Fruit fly (Drosophila melanogaster) whole organism, embryonic: ENCODE results near the gene chic.

ENCODE experiments used
- CG11398 ChIP-seq: fragments of 200-800 bp; sonication (Bioruptor generic); optimal IDR thresholded peaks from 2 replicates; lab custom pipeline; 2016; ENCODE audit warnings: missing biosample characterization, missing genetic modification characterization
- CG12104 ChIP-seq: fragments of 200-800 bp; sonication (Bioruptor generic); optimal IDR thresholded peaks from 3 replicates; lab custom pipeline; 2016; ENCODE audit warnings: missing biosample characterization, missing genetic modification characterization
- CG13424 ChIP-seq: fragments of 200-800 bp; sonication (Bioruptor generic); optimal IDR thresholded peaks from 2 replicates; lab custom pipeline; 2019; ENCODE audit warnings: missing biosample characterization, mild to moderate bottlenecking, missing genetic modification characterization, moderate library complexity
- CG13624 ChIP-seq: fragments of 200-800 bp; sonication (Bioruptor generic); optimal IDR thresholded peaks from 2 replicates; lab custom pipeline; 2016; ENCODE audit warnings: missing biosample characterization, missing genetic modification characterization
- CG14710 ChIP-seq: fragments of 200-800 bp; sonication (Bioruptor generic); optimal IDR thresholded peaks from 3 replicates; lab custom pipeline; 2019; ENCODE audit warnings: missing biosample characterization, mild to moderate bottlenecking, missing genetic modification characterization, moderate library complexity
- CG17802 ChIP-seq: fragments of 200-800 bp; sonication (Bioruptor generic); optimal IDR thresholded peaks from 2 replicates; lab custom pipeline; 2018; ENCODE audit warnings: missing biosample characterization, mild to moderate bottlenecking, missing genetic modification characterization, moderate library complexity
- CG18011 ChIP-seq: fragments of 200-800 bp; sonication (Bioruptor generic); optimal IDR thresholded peaks from 2 replicates; lab custom pipeline; 2017; ENCODE audit warnings: missing biosample characterization, missing genetic modification characterization, mild to moderate bottlenecking, moderate library complexity, missing genotype
- CG1832 ChIP-seq: fragments of 200-800 bp; sonication (Bioruptor generic); optimal IDR thresholded peaks from 2 replicates; lab custom pipeline; 2017; ENCODE audit warnings: missing biosample characterization, mild to moderate bottlenecking, missing genetic modification characterization, inconsistent platforms
- CG30020 ChIP-seq: fragments of 200-800 bp; optimal IDR thresholded peaks from 2 replicates; lab custom pipeline; 2019; ENCODE audit warnings: missing biosample characterization, mild to moderate bottlenecking, missing genetic modification characterization, moderate library complexity
- CG3281 ChIP-seq: fragments of 200-800 bp; sonication (Bioruptor generic); optimal IDR thresholded peaks from 3 replicates; lab custom pipeline; 2017; ENCODE audit warnings: missing biosample characterization, mild to moderate bottlenecking, missing genetic modification characterization
- CG34376 ChIP-seq: fragments of 200-800 bp; sonication (Bioruptor generic); optimal IDR thresholded peaks from 2 replicates; lab custom pipeline; 2018; ENCODE audit warnings: missing biosample characterization, mild to moderate bottlenecking, missing genetic modification characterization
- CG4404 ChIP-seq: fragments of 200-800 bp; sonication (Bioruptor generic); IDR thresholded peaks from 2 replicates; pipeline ENCODE4 v1.3.6; 2022; ENCODE audit warnings: missing biosample characterization, missing genetic modification characterization
- CG5953 ChIP-seq: fragments of 200-800 bp; sonication (Bioruptor generic); IDR thresholded peaks from 2 replicates; pipeline ENCODE4 v1.3.6; 2022; ENCODE audit warnings: missing biosample characterization, missing genetic modification characterization
- CG6765 ChIP-seq: fragments of 200-800 bp; sonication (Bioruptor generic); optimal IDR thresholded peaks from 3 replicates; lab custom pipeline; 2017; ENCODE audit warnings: missing biosample characterization, mild to moderate bottlenecking, missing genetic modification characterization
- CG8924 ChIP-seq: fragments of 200-800 bp; optimal IDR thresholded peaks from 3 replicates; lab custom pipeline; 2019; ENCODE audit warnings: missing biosample characterization, mild to moderate bottlenecking, missing genetic modification characterization, moderate library complexity
- CG9817 ChIP-seq: fragments of 200-800 bp; sonication (Bioruptor generic); optimal IDR thresholded peaks from 2 replicates; lab custom pipeline; 2018; ENCODE audit warnings: missing biosample characterization, mild to moderate bottlenecking, missing genetic modification characterization, moderate library complexity
- D ChIP-seq, 2 experiments: fragments of 200-800 bp in 1 of 2; fragments of >200 bp in 1 of 2; sonication (Bioruptor generic) in 1 of 2; optimal IDR thresholded peaks; 2 replicates in 1 of 2; 3 replicates in 1 of 2; lab custom pipeline; 2017; ENCODE audit warnings: mild to moderate bottlenecking in 1 of 2, missing biosample characterization in 1 of 2, missing genetic modification characterization in 1 of 2, missing genetic modification reagents in 1 of 2
- D19A ChIP-seq: fragments of 200-800 bp; optimal IDR thresholded peaks from 3 replicates; lab custom pipeline; 2019; ENCODE audit warnings: missing biosample characterization, mild to moderate bottlenecking, missing genetic modification characterization, moderate library complexity
- Deaf1 ChIP-seq: fragments of 200-800 bp; optimal IDR thresholded peaks from 3 replicates; lab custom pipeline; 2019; ENCODE audit warnings: missing biosample characterization, mild to moderate bottlenecking, missing genetic modification characterization, moderate library complexity
- E2f2 ChIP-seq: fragments of 200-800 bp; sonication (Bioruptor generic); IDR thresholded peaks from 2 replicates; pipeline ENCODE4 v1.3.6; 2022; ENCODE audit warnings: missing biosample characterization, missing genetic modification characterization
- Hand ChIP-seq: fragments of 200-800 bp; sonication (Bioruptor generic); optimal IDR thresholded peaks from 2 replicates; lab custom pipeline; 2017; ENCODE audit warnings: mild to moderate bottlenecking, missing biosample characterization, missing genetic modification reagents, missing genetic modification characterization
- Hey ChIP-seq: fragments of 200-800 bp; sonication (Bioruptor generic); optimal IDR thresholded peaks from 3 replicates; lab custom pipeline; 2018; ENCODE audit warnings: missing biosample characterization, mild to moderate bottlenecking, missing genetic modification characterization
- Hr3 ChIP-seq: fragments of 200-800 bp; sonication (Bioruptor generic); optimal IDR thresholded peaks from 3 replicates; lab custom pipeline; 2016; ENCODE audit warnings: missing biosample characterization, missing genetic modification characterization
- Max ChIP-seq: fragments of 200-800 bp; sonication (Bioruptor generic); optimal IDR thresholded peaks from 2 replicates; lab custom pipeline; 2016; ENCODE audit warnings: missing biosample characterization, mild to moderate bottlenecking, missing genetic modification characterization
- Med ChIP-seq: fragments of 200-800 bp; sonication (Bioruptor generic); peaks from one replicate; lab custom pipeline; 2016; ENCODE audit warnings: missing biosample characterization, missing genetic modification characterization, mild to moderate bottlenecking, inconsistent platforms, moderate library complexity
- NC2β ChIP-seq: fragments of 200-800 bp; sonication (Bioruptor generic); optimal IDR thresholded peaks from 2 replicates; lab custom pipeline; 2016; ENCODE audit warnings: missing biosample characterization, missing genetic modification characterization
- TFAM ChIP-seq: fragments of 200-800 bp; sonication (Bioruptor generic); optimal IDR thresholded peaks from 2 replicates; lab custom pipeline; 2017; ENCODE audit warnings: missing biosample characterization, missing genetic modification characterization, inconsistent platforms
- Trl ChIP-seq, 3 experiments: fragments of >200 bp in 2 of 3; fragments of 200-800 bp in 1 of 3; sonication (Bioruptor generic) in 1 of 3; optimal IDR thresholded peaks; 2 replicates in 1 of 3; 3 replicates in 2 of 3; lab custom pipeline; 2016 to 2017; ENCODE audit warnings: missing biosample characterization in 1 of 3, missing genetic modification characterization in 1 of 3
- al ChIP-seq: fragments of 200-800 bp; sonication (Bioruptor generic); IDR thresholded peaks from 2 replicates; pipeline ENCODE4 v1.3.6; 2022; ENCODE audit warnings: missing biosample characterization, missing genetic modification characterization
- cato ChIP-seq: fragments of 200-800 bp; sonication (Bioruptor generic); optimal IDR thresholded peaks from 2 replicates; lab custom pipeline; 2016; ENCODE audit warnings: missing biosample characterization, missing genetic modification characterization, borderline replicate concordance
- chn ChIP-seq: fragments of 200-800 bp; sonication (Bioruptor generic); optimal IDR thresholded peaks from 2 replicates; lab custom pipeline; 2016; ENCODE audit warnings: missing biosample characterization, missing genetic modification characterization
- dati ChIP-seq: fragments of 200-800 bp; sonication (Bioruptor generic); IDR thresholded peaks from 2 replicates; pipeline ENCODE4 v1.3.6; 2022; ENCODE audit warnings: missing biosample characterization, missing genetic modification characterization
- fu2 ChIP-seq: fragments of 200-800 bp; sonication (Bioruptor generic); optimal IDR thresholded peaks from 2 replicates; lab custom pipeline; 2016; ENCODE audit warnings: missing biosample characterization, missing genetic modification characterization
- jigr1 ChIP-seq: fragments of 200-800 bp; sonication (Bioruptor generic); IDR thresholded peaks from 3 replicates; pipeline ENCODE4 v1.3.6; 2022; ENCODE audit warnings: missing biosample characterization, missing genetic modification characterization
- lilli ChIP-seq: fragments of 200-800 bp; sonication (Bioruptor generic); optimal IDR thresholded peaks from 3 replicates; lab custom pipeline; 2016; ENCODE audit warnings: missing biosample characterization, missing genetic modification characterization
- nerfin-1 ChIP-seq: fragments of 200-800 bp; sonication (Bioruptor generic); optimal IDR thresholded peaks from 3 replicates; lab custom pipeline; 2019; ENCODE audit warnings: missing biosample characterization, mild to moderate bottlenecking, missing genetic modification characterization, moderate library complexity
- peb ChIP-seq: fragments of 200-800 bp; sonication (Bioruptor generic); IDR thresholded peaks from 2 replicates; pipeline ENCODE4 v1.3.6; 2022; ENCODE audit warnings: missing biosample characterization, missing genetic modification characterization
- pita ChIP-seq: fragments of 200-800 bp; sonication (Bioruptor generic); optimal IDR thresholded peaks from 2 replicates; lab custom pipeline; 2017; ENCODE audit warnings: missing biosample characterization, mild to moderate bottlenecking, missing genetic modification characterization
- rib ChIP-seq: fragments of 200-800 bp; sonication (Bioruptor generic); IDR thresholded peaks from 2 replicates; pipeline ENCODE4 v1.3.6; 2022; ENCODE audit warnings: missing biosample characterization, missing genetic modification characterization
- stc ChIP-seq: fragments of 200-800 bp; sonication (Bioruptor generic); IDR thresholded peaks from 2 replicates; pipeline ENCODE4 v1.3.6; 2022; ENCODE audit warnings: missing biosample characterization, missing genetic modification characterization
- stwl ChIP-seq: fragments of 200-800 bp; sonication (Bioruptor generic); optimal IDR thresholded peaks from 3 replicates; lab custom pipeline; 2018; ENCODE audit warnings: missing biosample characterization, mild to moderate bottlenecking, missing genetic modification characterization, moderate library complexity
- tap ChIP-seq: fragments of 200-800 bp; optimal IDR thresholded peaks from 3 replicates; lab custom pipeline; 2019; ENCODE audit warnings: missing biosample characterization, mild to moderate bottlenecking, missing genetic modification characterization, moderate library complexity
- tll ChIP-seq, 2 experiments: fragments of 200-800 bp in 1 of 2; fragments of >200 bp in 1 of 2; sonication (Bioruptor generic) in 1 of 2; optimal IDR thresholded peaks; 2 replicates each; lab custom pipeline; 2017 to 2019; ENCODE audit warnings: missing biosample characterization in 2 of 2, missing genetic modification characterization in 2 of 2, mild to moderate bottlenecking in 1 of 2, moderate library complexity in 1 of 2
- twi ChIP-seq: fragments of 200-800 bp; optimal IDR thresholded peaks from 2 replicates; lab custom pipeline; 2019; ENCODE audit warnings: missing biosample characterization, mild to moderate bottlenecking, missing genetic modification characterization, moderate library complexity
- unc-4 ChIP-seq: fragments of 200-800 bp; sonication (Bioruptor generic); IDR thresholded peaks from 2 replicates; pipeline ENCODE4 v1.3.6; 2022; ENCODE audit warnings: missing biosample characterization, missing genetic modification characterization; ENCODE audit not compliant: partially characterized antibody

Gene chic

dm6 chr2L:5978333-5979054 is 2.3 kb downstream of the chic start (continued):
- peak in 1 of 2 experiments; percentile 4 for TF ChIP-seq tll (GFP tag; optimal IDR thresholded peaks at IDR 0.05; lab: Kevin White, UChicago)
- TF ChIP-seq stc (GFP tag; lab: Robert Waterston, UW) = no peak
- TF ChIP-seq E2f2 (GFP tag; lab: Robert Waterston, UW) = no peak
- no peak for TF ChIP-seq rib (GFP tag; lab: Robert Waterston, UW)
- peak; percentile 55 for TF ChIP-seq chn
- TF ChIP-seq Hr3 = no peak
- TF ChIP-seq CG12104 (GFP tag; lab: Kevin White, UChicago) = no peak
- TF ChIP-seq Hey = peak; percentile 2
- TF ChIP-seq D19A = no peak
- TF ChIP-seq CG13424 (tag; lab: Kevin White, UChicago) = no peak
- peak; percentile 22 for TF ChIP-seq CG14710 (tag; lab: Kevin White, UChicago)
- TF ChIP-seq stwl (tag; lab: Kevin White, UChicago) = peak; percentile 2
- no peak for TF ChIP-seq CG5953 (GFP tag; lab: Robert Waterston, UW)
- no peak for TF ChIP-seq CG13624 (GFP tag; lab: Kevin White, UChicago)
- TF ChIP-seq lilli (GFP tag; lab: Kevin White, UChicago) = no peak
- peak; percentile 62 for TF ChIP-seq Med (GFP tag; lab: Kevin White, UChicago)
- TF ChIP-seq CG11398 (GFP tag; lab: Kevin White, UChicago) = no peak

dm6 chr2L:5977729-5978078 is 3.1 kb downstream of the chic start:
- peak; percentile 27 to 80 for TF ChIP-seq Trl (optimal IDR thresholded peaks at IDR 0.05; lab: Kevin White, UChicago)
- TF ChIP-seq Trl (GFP tag; optimal IDR thresholded peaks at IDR 0.05; lab: Kevin White, UChicago) = no peak
- TF ChIP-seq Hand (GFP tag; lab: Kevin White, UChicago) = no peak
- TF ChIP-seq, all 482 proteins: peak for 1

dm6 chr2L:5977070-5977728 is 3.6 kb downstream of the chic start:
- TF ChIP-seq Max (GFP tag; lab: Kevin White, UChicago) (no peak), twi (tag; lab: Kevin White, UChicago) (peak; percentile 79), CG8924 (tag; lab: Kevin White, UChicago) (peak; percentile 35), al (GFP tag; lab: Robert Waterston, UW) (no peak), unc-4 (GFP tag; lab: Robert Waterston, UW) (no peak), CG6765 (GFP tag; lab: Kevin White, UChicago) (peak; percentile 58), D (optimal IDR thresholded peaks at IDR 0.05; lab: Kevin White, UChicago) (no peak), D (GFP tag; optimal IDR thresholded peaks at IDR 0.05; lab: Kevin White, UChicago) (peak; percentile 37), CG34376 (peak; percentile 11), NC2β (peak; percentile 1), pita (GFP tag; lab: Kevin White, UChicago) (no peak), peb (GFP tag; lab: Robert Waterston, UW) (no peak), tap (tag; lab: Kevin White, UChicago) (peak; percentile 19), CG5953 (GFP tag; lab: Robert Waterston, UW) (no peak), CG18011 (GFP tag; lab: Kevin White, UChicago) (peak; percentile 36), nerfin-1 (tag; lab: Kevin White, UChicago) (no peak), cato (GFP tag; lab: Kevin White, UChicago) (no peak), CG9817 (tag; lab: Kevin White, UChicago) (no peak), fu2 (GFP tag; lab: Kevin White, UChicago) (no peak), CG17802 (tag; lab: Kevin White, UChicago) (no peak), CG4404 (GFP tag; lab: Robert Waterston, UW) (no peak), jigr1 (GFP tag; lab: Robert Waterston, UW) (no peak), dati (GFP tag; lab: Robert Waterston, UW) (no peak), TFAM (no peak), Deaf1 (tag; lab: Kevin White, UChicago) (peak; percentile 64), CG30020 (tag; lab: Kevin White, UChicago) (no peak), CG1832 (GFP tag; lab: Kevin White, UChicago) (peak; percentile 46), CG3281 (GFP tag; lab: Kevin White, UChicago) (peak; percentile 20)
